Worm (Caenorhabditis elegans) whole organism, late embryonic: ENCODE results near the gene col-38.

Experiments
- ceh-19 ChIP-seq: fragments of 200-800 bp; sonication (Bioruptor generic); optimal IDR thresholded peaks from 2 replicates; lab custom pipeline; 2018; ENCODE audit warnings: mild to moderate bottlenecking, missing genetic modification characterization, missing compliant biosample characterization
- ceh-2 ChIP-seq: sonication (generic microtip); optimal IDR thresholded peaks from 2 replicates; lab custom pipeline; 2016; ENCODE audit warnings: missing genotype, missing genetic modification characterization, missing compliant biosample characterization
- ceh-45 ChIP-seq: fragments of 200-800 bp; sonication (Bioruptor generic); IDR thresholded peaks from 2 replicates; pipeline ENCODE4 v1.3.6; 2022; ENCODE audit warnings: missing genetic modification reagents, missing genetic modification characterization, missing compliant biosample characterization
- lin-11 ChIP-seq: fragments of 200-800 bp; sonication (Bioruptor generic); optimal IDR thresholded peaks from 2 replicates; lab custom pipeline; 2018; ENCODE audit warnings: mild to moderate bottlenecking, missing genetic modification characterization, missing compliant biosample characterization
- pax-1 ChIP-seq: fragments of 150-350 bp; optimal IDR thresholded peaks from 2 replicates; lab custom pipeline; 2014; ENCODE audit warnings: missing biosample characterization, missing genetic modification characterization
- syd-9 ChIP-seq: sonication (generic microtip); optimal IDR thresholded peaks from 2 replicates; lab custom pipeline; 2016; ENCODE audit warnings: mild to moderate bottlenecking, missing genetic modification characterization, moderate library complexity, missing compliant biosample characterization
- unc-3 ChIP-seq, 2 experiments: fragments of 200-800 bp in 1 of 2; sonication (Bioruptor generic) in 1 of 2; sonication (generic microtip) in 1 of 2; conservative IDR thresholded peaks in 1 of 2; optimal IDR thresholded peaks in 1 of 2; 2 replicates each; pipeline versions ENCODE4 v1.3.6 to Lab custom; 2016 to 2022; ENCODE audit warnings: missing compliant biosample characterization in 2 of 2, missing genetic modification characterization in 2 of 2, missing genetic modification reagents in 1 of 2

DNA sequence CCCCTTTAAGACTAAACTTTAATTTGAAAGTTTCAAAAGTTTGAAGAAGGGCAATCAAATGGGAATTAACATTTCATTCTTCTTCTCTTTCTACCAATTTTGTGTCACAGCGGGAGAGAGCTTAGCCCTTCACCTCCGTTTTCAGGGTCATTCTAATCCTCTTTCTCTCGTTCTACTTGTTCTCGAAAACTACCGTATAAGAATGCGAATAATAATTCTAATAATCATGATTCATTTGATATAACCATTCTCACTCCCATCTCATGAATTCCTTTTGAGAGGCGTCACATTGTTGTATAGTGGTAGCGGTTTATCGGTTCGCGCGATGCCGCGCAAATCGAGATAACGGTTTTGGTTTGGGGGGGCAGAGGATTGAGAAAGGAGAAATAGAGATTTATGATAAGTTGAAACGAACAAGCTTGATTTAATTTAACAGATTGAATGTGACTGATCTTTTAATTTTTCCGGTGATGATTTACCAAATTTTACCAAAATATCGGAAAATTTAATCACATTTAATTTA is 39.7 kb downstream of the col-38 start:
- TF ChIP-seq ceh-45 (no peak), unc-3 (GFP tag; conservative IDR thresholded peaks at IDR 0.05; lab: Robert Waterston, UW) (no peak), unc-3 (tag; optimal IDR thresholded peaks at IDR 0.05; lab: Kevin White, UChicago) (no peak), syd-9 (tag; lab: Kevin White, UChicago) (no peak), pax-1 (no peak), ceh-19 (GFP tag; lab: Kevin White, UChicago) (no peak), lin-11 (tag; lab: Kevin White, UChicago) (no peak), ceh-2 (tag; lab: Kevin White, UChicago) (no peak)
